Worm (Caenorhabditis elegans) whole organism, L3 larva: Measurements from ENCODE around the gene snr-5.

Experiments
- R02D3.7 ChIP-seq: fragments of 150-350 bp; optimal IDR thresholded peaks from 2 replicates; lab custom pipeline; 2014; ENCODE audit warnings: missing biosample characterization, missing genetic modification characterization
- ceh-28 ChIP-seq: fragments of 150-350 bp; optimal IDR thresholded peaks from 2 replicates; lab custom pipeline; 2014; ENCODE audit warnings: missing biosample characterization, missing genetic modification reagents, missing genetic modification characterization
- ceh-82 ChIP-seq: fragments of 150-350 bp; optimal IDR thresholded peaks from 2 replicates; lab custom pipeline; 2014; ENCODE audit warnings: missing biosample characterization, missing genetic modification characterization
- ceh-9 ChIP-seq: sonication (generic microtip); optimal IDR thresholded peaks from 2 replicates; lab custom pipeline; 2018; ENCODE audit warnings: missing biosample characterization, missing genetic modification characterization
- daf-12 ChIP-seq: fragments of 150-350 bp; optimal IDR thresholded peaks from 2 replicates; lab custom pipeline; 2014; ENCODE audit warnings: missing biosample characterization, missing genetic modification reagents, missing genetic modification characterization
- egl-27 ChIP-seq: sonication (generic microtip); optimal IDR thresholded peaks from 4 replicates; lab custom pipeline; 2017; ENCODE audit warnings: missing biosample characterization, missing genetic modification reagents, missing genetic modification characterization
- egl-5 ChIP-seq: fragments of 150-350 bp; optimal IDR thresholded peaks from 2 replicates; lab custom pipeline; 2017; ENCODE audit warnings: missing biosample characterization, missing genetic modification reagents, missing genetic modification characterization, inconsistent platforms
- elt-1 ChIP-seq: fragments of 150-350 bp; optimal IDR thresholded peaks from 2 replicates; lab custom pipeline; 2014; ENCODE audit warnings: missing biosample characterization, missing genetic modification characterization
- elt-2 ChIP-seq: sonication (generic microtip); optimal IDR thresholded peaks from 2 replicates; lab custom pipeline; 2016; ENCODE audit warnings: missing genetic modification reagents, mild to moderate bottlenecking, missing genetic modification characterization, missing compliant biosample characterization
- elt-3 ChIP-seq, 3 experiments: fragments of 150-350 bp in 1 of 3; sonication (generic microtip) in 2 of 3; optimal IDR thresholded peaks; 2 replicates in 2 of 3; 4 replicates in 1 of 3; lab custom pipeline; 2014 to 2017; ENCODE audit warnings: missing biosample characterization in 3 of 3, missing genetic modification characterization in 3 of 3
- eor-1 ChIP-seq, 2 experiments: fragments of 150-350 bp; optimal IDR thresholded peaks; 2 replicates each; lab custom pipeline; 2014 to 2018; ENCODE audit warnings: missing biosample characterization in 2 of 2, missing genetic modification characterization in 2 of 2
- fkh-10 ChIP-seq: sonication (generic microtip); optimal IDR thresholded peaks from 2 replicates; lab custom pipeline; 2017; ENCODE audit warnings: missing biosample characterization, missing genetic modification reagents, missing genetic modification characterization
- fkh-2 ChIP-seq: fragments of 150-350 bp; optimal IDR thresholded peaks from 2 replicates; lab custom pipeline; 2014; ENCODE audit warnings: missing biosample characterization, missing genetic modification reagents, missing genetic modification characterization
- fos-1 ChIP-seq: fragments of 150-350 bp; optimal IDR thresholded peaks from 2 replicates; lab custom pipeline; 2014; ENCODE audit warnings: missing biosample characterization, missing genetic modification characterization
- jun-1 ChIP-seq: fragments of 150-350 bp; optimal IDR thresholded peaks from 2 replicates; lab custom pipeline; 2014; ENCODE audit warnings: missing biosample characterization, missing genetic modification reagents, missing genetic modification characterization
- lin-15B ChIP-seq: fragments of 150-350 bp; optimal IDR thresholded peaks from 2 replicates; lab custom pipeline; 2014; ENCODE audit warnings: missing biosample characterization, missing genetic modification characterization
- lin-39 ChIP-seq: fragments of 150-350 bp; optimal IDR thresholded peaks from 2 replicates; lab custom pipeline; 2018; ENCODE audit warnings: missing biosample characterization, missing genetic modification reagents, missing genetic modification characterization
- mdl-1 ChIP-seq: fragments of 150-350 bp; optimal IDR thresholded peaks from 2 replicates; lab custom pipeline; 2014; ENCODE audit warnings: missing biosample characterization, missing genetic modification characterization
- nfya-1 ChIP-seq: sonication (generic microtip); optimal IDR thresholded peaks from 2 replicates; lab custom pipeline; 2017; ENCODE audit warnings: missing genetic modification characterization, mild to moderate bottlenecking, missing compliant biosample characterization, antibody characterized with exemption, moderate library complexity; ENCODE audit not compliant: insufficient read depth
- nhr-11 ChIP-seq: fragments of 150-350 bp; optimal IDR thresholded peaks from 2 replicates; lab custom pipeline; 2014; ENCODE audit warnings: missing biosample characterization, missing genetic modification characterization
- nhr-12 ChIP-seq: fragments of 150-350 bp; optimal IDR thresholded peaks from 2 replicates; lab custom pipeline; 2014; ENCODE audit warnings: missing biosample characterization, missing genetic modification characterization
- nhr-23 ChIP-seq: fragments of 150-350 bp; optimal IDR thresholded peaks from 2 replicates; lab custom pipeline; 2014; ENCODE audit warnings: missing biosample characterization, missing genetic modification reagents, missing genetic modification characterization
- nhr-25 ChIP-seq: sonication (generic microtip); optimal IDR thresholded peaks from 2 replicates; lab custom pipeline; 2017; ENCODE audit warnings: missing biosample characterization, missing genetic modification characterization
- nhr-28 ChIP-seq: fragments of 150-350 bp; optimal IDR thresholded peaks from 2 replicates; lab custom pipeline; 2014; ENCODE audit warnings: missing biosample characterization, missing genetic modification characterization
- nhr-43 ChIP-seq: sonication (generic microtip); optimal IDR thresholded peaks from 2 replicates; lab custom pipeline; 2016; ENCODE audit warnings: mild to moderate bottlenecking, missing genetic modification characterization, missing compliant biosample characterization; ENCODE audit not compliant: poor library complexity, severe bottlenecking
- nhr-67 ChIP-seq: fragments of 150-350 bp; optimal IDR thresholded peaks from 2 replicates; lab custom pipeline; 2014; ENCODE audit warnings: missing biosample characterization, missing genetic modification characterization
- nhr-76 ChIP-seq: fragments of 150-350 bp; sonication (generic microtip); optimal IDR thresholded peaks from 5 replicates; lab custom pipeline; 2014; ENCODE audit warnings: missing biosample characterization, missing genetic modification characterization
- nhr-77 ChIP-seq: fragments of 150-350 bp; optimal IDR thresholded peaks from 2 replicates; lab custom pipeline; 2014; ENCODE audit warnings: missing biosample characterization, missing genetic modification characterization
- pha-4 ChIP-seq: fragments of 150-350 bp; optimal IDR thresholded peaks from 2 replicates; lab custom pipeline; 2014; ENCODE audit warnings: missing biosample characterization, missing genetic modification reagents, missing genetic modification characterization
- pqm-1 ChIP-seq: fragments of 150-350 bp; optimal IDR thresholded peaks from 2 replicates; lab custom pipeline; 2017; ENCODE audit warnings: missing biosample characterization, missing genetic modification characterization, inconsistent platforms
- sea-2 ChIP-seq: fragments of 150-350 bp; sonication (generic microtip); optimal IDR thresholded peaks from 4 replicates; lab custom pipeline; 2014; ENCODE audit warnings: missing biosample characterization, missing genetic modification reagents, missing genetic modification characterization
- snpc-4 ChIP-seq: fragments of 150-350 bp; optimal IDR thresholded peaks from 2 replicates; lab custom pipeline; 2014; ENCODE audit warnings: missing biosample characterization, missing genetic modification characterization
- tbx-2 ChIP-seq: sonication (generic microtip); optimal IDR thresholded peaks from 2 replicates; lab custom pipeline; 2016; ENCODE audit warnings: mild to moderate bottlenecking, missing genetic modification characterization, missing compliant biosample characterization
- unc-39 ChIP-seq: sonication (generic microtip); optimal IDR thresholded peaks from 4 replicates; lab custom pipeline; 2017; ENCODE audit warnings: missing biosample characterization, missing genetic modification characterization
- zag-1 ChIP-seq: fragments of 150-350 bp; optimal IDR thresholded peaks from 2 replicates; lab custom pipeline; 2014; ENCODE audit warnings: missing biosample characterization, missing genetic modification characterization

snr-5 gene

ce11 chrIII:7854494-7855184 is 7.2 kb upstream of the snr-5 start, which contains the start of gene rpl-35 (continued):
- peak; percentile 99 for TF ChIP-seq lin-39 (tag; lab: Kevin White, UChicago)
- TF ChIP-seq R02D3.7 (tag; lab: Kevin White, UChicago) = peak; percentile 97
- TF ChIP-seq ceh-9 (tag; lab: Kevin White, UChicago) = no peak
- TF ChIP-seq ceh-28 = peak; percentile 97
- peak; percentile 96 for TF ChIP-seq elt-1 (tag; lab: Kevin White, UChicago)
- TF ChIP-seq mdl-1 (tag; lab: Kevin White, UChicago) = peak; percentile 79
- TF ChIP-seq nfya-1 (tag; lab: Kevin White, UChicago) = peak; percentile 99
- TF ChIP-seq lin-15B (tag; lab: Kevin White, UChicago) = peak; percentile 100
- TF ChIP-seq snpc-4 (tag; lab: Kevin White, UChicago) = peak; percentile 96
- TF ChIP-seq nhr-77 = peak; percentile 96
- peak; percentile 53 for TF ChIP-seq unc-39
- peak; percentile 93 for TF ChIP-seq zag-1 (tag; lab: Kevin White, UChicago)
- TF ChIP-seq nhr-25 (tag; lab: Kevin White, UChicago) = peak; percentile 100
- peak; percentile 99 for TF ChIP-seq nhr-43 (tag; lab: Kevin White, UChicago)
- TF ChIP-seq nhr-67 (tag; lab: Kevin White, UChicago) = peak; percentile 26
- TF ChIP-seq tbx-2 (tag; lab: Kevin White, UChicago) = peak; percentile 97
- TF ChIP-seq, all 47 proteins: peak for 41

DNA sequence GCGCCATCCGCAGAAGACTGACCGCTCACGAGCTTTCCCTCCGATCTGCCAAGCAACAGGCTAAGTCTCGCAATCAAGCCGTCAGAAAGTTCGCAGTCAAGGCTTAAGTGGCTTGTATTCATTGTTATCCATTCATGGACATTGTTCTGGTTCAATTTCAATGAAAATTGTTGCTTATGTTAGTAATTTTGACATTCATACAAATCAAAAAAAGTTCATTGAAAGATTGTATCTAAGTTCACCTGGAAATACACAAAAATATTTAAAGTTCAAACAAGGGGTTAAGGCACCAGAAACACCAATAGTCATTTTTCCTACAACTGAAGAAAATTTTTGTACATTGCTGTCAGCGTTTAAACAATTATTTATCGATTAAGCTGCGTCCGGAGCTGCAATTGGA is 6.4 kb upstream of the snr-5 start:
- no peak for TF ChIP-seq zag-1 (tag; lab: Kevin White, UChicago)
- TF ChIP-seq nhr-12 (tag; lab: Kevin White, UChicago) = no peak
- no peak for TF ChIP-seq fkh-10 (GFP tag; lab: Kevin White, UChicago)
- TF ChIP-seq pha-4 (tag; lab: Kevin White, UChicago) = no peak
- TF ChIP-seq nhr-77 = no peak
- no peak for TF ChIP-seq elt-3 (tag; optimal IDR thresholded peaks at IDR 0.05; lab: Kevin White, UChicago)
- no peak for TF ChIP-seq pqm-1 (tag; lab: Kevin White, UChicago)
- no peak for TF ChIP-seq nhr-23 (tag; lab: Kevin White, UChicago)
- TF ChIP-seq egl-5 = no peak
- no peak for TF ChIP-seq nhr-25 (tag; lab: Kevin White, UChicago)
- no peak for TF ChIP-seq elt-2 (tag; lab: Kevin White, UChicago)
- no peak for TF ChIP-seq fos-1 (tag; lab: Kevin White, UChicago)
- no peak for TF ChIP-seq nhr-11 (tag; lab: Kevin White, UChicago)
- TF ChIP-seq mdl-1 (tag; lab: Kevin White, UChicago) = no peak
- TF ChIP-seq egl-27 (tag; lab: Kevin White, UChicago) = no peak
- TF ChIP-seq sea-2 (GFP tag; lab: Kevin White, UChicago) = no peak
- TF ChIP-seq fkh-2 = no peak
- TF ChIP-seq jun-1 (tag; lab: Kevin White, UChicago) = no peak

ce11 chrIII:7857142-7857541 is 4.7 kb upstream of the snr-5 start, which contains the start of gene tag-307:
TSS of gene tag-307 (minus strand) at chrIII:7857242.
- TF ChIP-seq lin-39 (tag; lab: Kevin White, UChicago) (no peak), pqm-1 (tag; lab: Kevin White, UChicago) (no peak), R02D3.7 (tag; lab: Kevin White, UChicago) (no peak), elt-3 (tag; optimal IDR thresholded peaks at IDR 0.05; lab: Kevin White, UChicago) (no peak), mdl-1 (tag; lab: Kevin White, UChicago) (no peak), ceh-82 (no peak), nhr-76 (tag; lab: Kevin White, UChicago) (no peak), egl-27 (tag; lab: Kevin White, UChicago) (no peak), eor-1 (tag; optimal IDR thresholded peaks at IDR 0.05; lab: Kevin White, UChicago) (no peak), lin-15B (tag; lab: Kevin White, UChicago) (no peak), nhr-77 (no peak), daf-12 (tag; lab: Kevin White, UChicago) (no peak), ceh-9 (tag; lab: Kevin White, UChicago) (no peak), fos-1 (tag; lab: Kevin White, UChicago) (no peak), nhr-25 (tag; lab: Kevin White, UChicago) (no peak), nhr-43 (tag; lab: Kevin White, UChicago) (no peak), ceh-28 (no peak), nhr-28 (tag; lab: Kevin White, UChicago) (no peak), fkh-2 (no peak), nhr-11 (tag; lab: Kevin White, UChicago) (no peak)
- TF ChIP-seq, all 47 proteins: peak for 0
